Fruit fly (Drosophila melanogaster) whole organism, embryonic: ENCODE data around the gene Rbfox1.

ENCODE experiments used
- Aef1 ChIP-seq: fragments of 200-800 bp; sonication (Bioruptor generic); IDR thresholded peaks from 3 replicates; pipeline ENCODE4 v1.3.6; 2022; ENCODE audit warnings: missing biosample characterization, missing genetic modification characterization
- Awh ChIP-seq: fragments of 200-800 bp; sonication (Bioruptor generic); IDR thresholded peaks from 2 replicates; pipeline ENCODE4, ENCODE4 v1.3.6; 2022; ENCODE audit warnings: missing biosample characterization, missing genetic modification characterization
- CG10267 ChIP-seq: fragments of 200-800 bp; sonication (Bioruptor generic); optimal IDR thresholded peaks from 2 replicates; lab custom pipeline; 2018; ENCODE audit warnings: missing biosample characterization, mild to moderate bottlenecking, missing genetic modification characterization, moderate library complexity
- CG10543 ChIP-seq: fragments of 200-800 bp; sonication (Bioruptor generic); optimal IDR thresholded peaks from 3 replicates; lab custom pipeline; 2017; ENCODE audit warnings: missing biosample characterization, mild to moderate bottlenecking, missing genetic modification characterization, moderate library complexity
- CG11398 ChIP-seq: fragments of 200-800 bp; sonication (Bioruptor generic); optimal IDR thresholded peaks from 2 replicates; lab custom pipeline; 2016; ENCODE audit warnings: missing biosample characterization, missing genetic modification characterization
- CG11695 ChIP-seq: fragments of 200-800 bp; sonication (Bioruptor generic); IDR thresholded peaks from 3 replicates; pipeline ENCODE4 v1.3.6; 2022; ENCODE audit warnings: missing biosample characterization, missing genetic modification characterization
- CG11723 ChIP-seq: fragments of 200-800 bp; sonication (Bioruptor generic); optimal IDR thresholded peaks from 2 replicates; lab custom pipeline; 2017; ENCODE audit warnings: missing biosample characterization, mild to moderate bottlenecking, missing genetic modification characterization
- CG14710 ChIP-seq: fragments of 200-800 bp; sonication (Bioruptor generic); optimal IDR thresholded peaks from 3 replicates; lab custom pipeline; 2019; ENCODE audit warnings: missing biosample characterization, mild to moderate bottlenecking, missing genetic modification characterization, moderate library complexity
- CG14860 ChIP-seq: fragments of 200-800 bp; sonication (Bioruptor generic); IDR thresholded peaks from 3 replicates; pipeline ENCODE4 v1.3.6; 2022; ENCODE audit warnings: missing biosample characterization, missing genetic modification characterization; ENCODE audit not compliant: partially characterized antibody
- CG14965 ChIP-seq: fragments of 200-800 bp; sonication (Bioruptor generic); optimal IDR thresholded peaks from 2 replicates; lab custom pipeline; 2016; ENCODE audit warnings: missing biosample characterization, missing genetic modification characterization, borderline replicate concordance
- CG1602 ChIP-seq: fragments of 200-800 bp; sonication (Bioruptor generic); optimal IDR thresholded peaks from 3 replicates; lab custom pipeline; 2016; ENCODE audit warnings: missing biosample characterization, missing genetic modification characterization
- CG1603 ChIP-seq: fragments of 200-800 bp; sonication (Bioruptor generic); optimal IDR thresholded peaks from 2 replicates; lab custom pipeline; 2019; ENCODE audit warnings: missing biosample characterization, mild to moderate bottlenecking, missing genetic modification characterization, moderate library complexity
- CG16779 ChIP-seq: fragments of 200-800 bp; sonication (Bioruptor generic); IDR thresholded peaks from 2 replicates; pipeline ENCODE4 v1.3.6; 2022; ENCODE audit warnings: missing biosample characterization, missing genetic modification characterization
- CG17612 ChIP-seq: fragments of 200-800 bp; sonication (Bioruptor generic); IDR thresholded peaks from 2 replicates; pipeline ENCODE4 v1.3.6; 2022; ENCODE audit warnings: missing biosample characterization, missing genetic modification characterization
- CG2116 ChIP-seq: fragments of 200-800 bp; sonication (Bioruptor generic); optimal IDR thresholded peaks from 3 replicates; lab custom pipeline; 2018; ENCODE audit warnings: missing biosample characterization, mild to moderate bottlenecking, missing genetic modification characterization
- CG2889 ChIP-seq: fragments of 200-800 bp; sonication (Bioruptor generic); IDR thresholded peaks from 3 replicates; pipeline ENCODE4 v1.3.6; 2022; ENCODE audit warnings: missing biosample characterization, missing genetic modification characterization
- CG31441 ChIP-seq: fragments of 200-800 bp; sonication (Bioruptor generic); IDR thresholded peaks from 2 replicates; pipeline ENCODE4 v1.3.6; 2022; ENCODE audit warnings: missing biosample characterization, missing genetic modification characterization
- CG3995 ChIP-seq: fragments of 200-800 bp; sonication (Bioruptor generic); optimal IDR thresholded peaks from 3 replicates; lab custom pipeline; 2016; ENCODE audit warnings: missing biosample characterization, missing genetic modification characterization
- CG4424 ChIP-seq: fragments of 200-800 bp; sonication (Bioruptor generic); optimal IDR thresholded peaks from 3 replicates; lab custom pipeline; 2016; ENCODE audit warnings: missing biosample characterization, missing genetic modification characterization
- CG4617 ChIP-seq: fragments of 200-800 bp; sonication (Bioruptor generic); optimal IDR thresholded peaks from 3 replicates; lab custom pipeline; 2016; ENCODE audit warnings: missing biosample characterization, missing genetic modification characterization, borderline replicate concordance
- CG6272 ChIP-seq: fragments of 200-800 bp; sonication (Bioruptor generic); IDR thresholded peaks from 2 replicates; pipeline ENCODE4 v1.3.6; 2022; ENCODE audit warnings: missing biosample characterization, missing genetic modification characterization
- CG7928 ChIP-seq: fragments of 200-800 bp; sonication (Bioruptor generic); optimal IDR thresholded peaks from 2 replicates; lab custom pipeline; 2017; ENCODE audit warnings: missing biosample characterization, mild to moderate bottlenecking, missing genetic modification characterization
- CG8388 ChIP-seq: fragments of 200-800 bp; sonication (Bioruptor generic); optimal IDR thresholded peaks from 2 replicates; lab custom pipeline; 2019; ENCODE audit warnings: missing biosample characterization, mild to moderate bottlenecking, missing genetic modification characterization, moderate library complexity
- E2f2 ChIP-seq: fragments of 200-800 bp; sonication (Bioruptor generic); IDR thresholded peaks from 2 replicates; pipeline ENCODE4 v1.3.6; 2022; ENCODE audit warnings: missing biosample characterization, missing genetic modification characterization
- Ets65A ChIP-seq: fragments of 200-800 bp; sonication (Bioruptor generic); peaks from one replicate; lab custom pipeline; 2016; ENCODE audit warnings: missing biosample characterization, missing genetic modification characterization
- Fer3 ChIP-seq: fragments of 200-800 bp; sonication (Bioruptor generic); optimal IDR thresholded peaks from 2 replicates; lab custom pipeline; 2018; ENCODE audit warnings: missing biosample characterization, mild to moderate bottlenecking, missing genetic modification characterization, moderate library complexity
- Lhr ChIP-seq: fragments of 200-800 bp; sonication (Bioruptor generic); optimal IDR thresholded peaks from 3 replicates; lab custom pipeline; 2017; ENCODE audit warnings: mild to moderate bottlenecking, missing biosample characterization, missing genetic modification reagents, missing genetic modification characterization
- Lim3 ChIP-seq: fragments of 200-800 bp; sonication (Bioruptor generic); IDR thresholded peaks from 2 replicates; pipeline ENCODE4 v1.3.6; 2022; ENCODE audit warnings: missing biosample characterization, missing genetic modification characterization
- Max ChIP-seq: fragments of 200-800 bp; sonication (Bioruptor generic); optimal IDR thresholded peaks from 2 replicates; lab custom pipeline; 2016; ENCODE audit warnings: missing biosample characterization, mild to moderate bottlenecking, missing genetic modification characterization
- Med ChIP-seq: fragments of 200-800 bp; sonication (Bioruptor generic); peaks from one replicate; lab custom pipeline; 2016; ENCODE audit warnings: missing biosample characterization, missing genetic modification characterization, mild to moderate bottlenecking, inconsistent platforms, moderate library complexity
- NFAT ChIP-seq: fragments of 200-800 bp; sonication (Bioruptor generic); IDR thresholded peaks from 2 replicates; pipeline ENCODE4 v1.3.6; 2022; ENCODE audit warnings: missing biosample characterization, missing genetic modification characterization
- Poxn ChIP-seq: fragments of 200-800 bp; sonication (Bioruptor generic); IDR thresholded peaks from 2 replicates; pipeline ENCODE4 v1.3.6; 2022; ENCODE audit warnings: missing biosample characterization, missing genetic modification characterization
- Ravus ChIP-seq: fragments of 200-800 bp; sonication (Bioruptor generic); IDR thresholded peaks from 2 replicates; pipeline ENCODE4 v1.3.6; 2022; ENCODE audit warnings: missing biosample characterization, missing genetic modification characterization
- Scr ChIP-seq: fragments of 200-800 bp; sonication (Bioruptor generic); IDR thresholded peaks from 2 replicates; pipeline ENCODE4 v1.3.6; 2022; ENCODE audit warnings: missing biosample characterization, missing genetic modification characterization; ENCODE audit not compliant: partially characterized antibody
- ap ChIP-seq: fragments of 200-800 bp; sonication (Bioruptor generic); IDR thresholded peaks from 2 replicates; pipeline ENCODE4 v1.3.6; 2022; ENCODE audit warnings: missing biosample characterization, missing genetic modification characterization
- btn ChIP-seq: fragments of 200-800 bp; sonication (Bioruptor generic); optimal IDR thresholded peaks from 2 replicates; lab custom pipeline; 2016; ENCODE audit warnings: missing biosample characterization, missing genetic modification characterization
- fd3F ChIP-seq: fragments of 200-800 bp; sonication (Bioruptor generic); optimal IDR thresholded peaks from 2 replicates; lab custom pipeline; 2018; ENCODE audit warnings: missing biosample characterization, mild to moderate bottlenecking, missing genetic modification characterization, moderate library complexity
- gfzf ChIP-seq: fragments of 200-800 bp; sonication (Bioruptor generic); optimal IDR thresholded peaks from 2 replicates; lab custom pipeline; 2016; ENCODE audit warnings: missing biosample characterization, mild to moderate bottlenecking, missing genetic modification characterization, moderate library complexity
- gsb ChIP-seq: fragments of 200-800 bp; sonication (Bioruptor generic); IDR thresholded peaks from 2 replicates; pipeline ENCODE4 v1.3.6; 2022; ENCODE audit warnings: missing biosample characterization, missing genetic modification characterization
- her ChIP-seq: fragments of 200-800 bp; sonication (Bioruptor generic); optimal IDR thresholded peaks from 2 replicates; lab custom pipeline; 2016; ENCODE audit warnings: missing biosample characterization, missing genetic modification characterization
- kah ChIP-seq: fragments of 200-800 bp; sonication (Bioruptor generic); optimal IDR thresholded peaks from 2 replicates; lab custom pipeline; 2018; ENCODE audit warnings: missing biosample characterization, mild to moderate bottlenecking, missing genetic modification characterization
- org-1 ChIP-seq: fragments of 200-800 bp; sonication (Bioruptor generic); optimal IDR thresholded peaks from 2 replicates; lab custom pipeline; 2017; ENCODE audit warnings: missing biosample characterization, missing genetic modification characterization
- pita ChIP-seq: fragments of 200-800 bp; sonication (Bioruptor generic); optimal IDR thresholded peaks from 2 replicates; lab custom pipeline; 2017; ENCODE audit warnings: missing biosample characterization, mild to moderate bottlenecking, missing genetic modification characterization
- prd ChIP-seq, 3 experiments: fragments of >200 bp in 2 of 3; fragments of 200-800 bp in 1 of 3; sonication (Bioruptor generic) in 1 of 3; optimal IDR thresholded peaks in 2 of 3; IDR thresholded peaks in 1 of 3; 2 replicates in 2 of 3; 3 replicates in 1 of 3; pipeline versions ENCODE4 v1.3.6 to Lab custom; 2017 to 2022; ENCODE audit warnings: missing biosample characterization in 1 of 3, missing genetic modification characterization in 1 of 3
- row ChIP-seq: fragments of 200-800 bp; sonication (Bioruptor generic); IDR thresholded peaks from 3 replicates; pipeline ENCODE4 v1.3.6; 2022; ENCODE audit warnings: missing biosample characterization, missing genetic modification characterization
- sd ChIP-seq: fragments of 200-800 bp; sonication (Bioruptor generic); optimal IDR thresholded peaks from 3 replicates; lab custom pipeline; 2018; ENCODE audit warnings: missing biosample characterization, mild to moderate bottlenecking, missing genetic modification characterization, moderate library complexity
- sens ChIP-seq: fragments of 200-800 bp; sonication (Bioruptor generic); peaks from one replicate; lab custom pipeline; 2016; ENCODE audit warnings: missing biosample characterization, missing genetic modification characterization
- tll ChIP-seq, 2 experiments: fragments of 200-800 bp in 1 of 2; fragments of >200 bp in 1 of 2; sonication (Bioruptor generic) in 1 of 2; optimal IDR thresholded peaks; 2 replicates each; lab custom pipeline; 2017 to 2019; ENCODE audit warnings: missing biosample characterization in 2 of 2, missing genetic modification characterization in 2 of 2, mild to moderate bottlenecking in 1 of 2, moderate library complexity in 1 of 2
- unc-4 ChIP-seq: fragments of 200-800 bp; sonication (Bioruptor generic); IDR thresholded peaks from 2 replicates; pipeline ENCODE4 v1.3.6; 2022; ENCODE audit warnings: missing biosample characterization, missing genetic modification characterization; ENCODE audit not compliant: partially characterized antibody

The Rbfox1 gene

dm6 chr3L:10630885-10631359, 149.7 kb downstream of the Rbfox1 start, which contains the start of the genes CG42535, CG34001 and hay (continued):
- TF ChIP-seq prd (optimal IDR thresholded peaks at IDR 0.05; lab: Kevin White, UChicago) (no peak), prd (GFP tag; IDR thresholded peaks at IDR 0.05; lab: Robert Waterston, UW) (no peak), Ets65A (GFP tag; lab: Kevin White, UChicago) (peak; percentile 62), CG4617 (peak; percentile 58), tll (GFP tag; optimal IDR thresholded peaks at IDR 0.05; lab: Kevin White, UChicago) (peak in 1 of 2 experiments; percentile 6), Med (GFP tag; lab: Kevin White, UChicago) (peak; percentile 86), CG2116 (GFP tag; lab: Kevin White, UChicago) (peak; percentile 84), E2f2 (GFP tag; lab: Robert Waterston, UW) (peak; percentile 86), CG10267 (tag; lab: Kevin White, UChicago) (peak; percentile 95), CG8388 (GFP tag; lab: Kevin White, UChicago) (no peak), Lim3 (GFP tag; lab: Robert Waterston, UW) (no peak), Ravus (GFP tag; lab: Robert Waterston, UW) (no peak), row (GFP tag; lab: Robert Waterston, UW) (no peak), CG14710 (tag; lab: Kevin White, UChicago) (peak; percentile 63)

DNA sequence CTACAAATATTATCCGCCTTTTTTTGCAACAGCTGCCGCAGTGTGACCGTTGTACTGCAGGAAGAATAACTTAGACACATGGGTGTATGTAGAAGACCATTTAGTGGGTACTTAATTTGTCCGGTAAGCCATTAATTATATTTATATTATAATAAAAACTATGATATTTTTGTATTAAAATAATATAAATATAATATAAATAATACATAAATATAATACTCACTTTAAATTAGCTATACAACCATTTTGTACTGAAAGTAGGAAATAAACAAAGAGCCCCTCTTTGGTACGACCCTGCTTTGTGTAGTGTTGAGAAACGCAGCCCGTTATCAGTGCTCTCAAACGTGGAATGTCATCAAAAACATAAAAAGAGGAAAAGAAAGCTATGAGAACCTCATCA, 156.6 kb downstream of the Rbfox1 start, which contains the start of gene Cnep1r2:
Gene Cnep1r2, plus strand, starts transcription at position 328 of the 400 bp plus-strand sequence.
- TF ChIP-seq CG4424: peak; percentile 92
- peak; percentile 88 for TF ChIP-seq Ravus (GFP tag; lab: Robert Waterston, UW)
- peak; percentile 87 for TF ChIP-seq CG11723 (GFP tag; lab: Kevin White, UChicago)
- no peak for TF ChIP-seq unc-4 (GFP tag; lab: Robert Waterston, UW)
- peak; percentile 69 for TF ChIP-seq Lhr (GFP tag; lab: Kevin White, UChicago)
- no peak for TF ChIP-seq CG11398 (GFP tag; lab: Kevin White, UChicago)
- peak; percentile 95 for TF ChIP-seq NFAT
- TF ChIP-seq gsb (GFP tag; lab: Robert Waterston, UW): peak; percentile 87
- peak; percentile 93 for TF ChIP-seq sd (tag; lab: Kevin White, UChicago)
- TF ChIP-seq CG14860: no peak
- peak; percentile 20 for TF ChIP-seq CG3995 (GFP tag; lab: Kevin White, UChicago)
- peak; percentile 97 for TF ChIP-seq CG11695 (GFP tag; lab: Robert Waterston, UW)
- peak; percentile 49; the same call in 1 of the 2 replicates for TF ChIP-seq CG16779 (GFP tag; lab: Robert Waterston, UW)
- TF ChIP-seq sens (GFP tag; lab: Kevin White, UChicago): peak; percentile 90
- TF ChIP-seq her: peak; percentile 3
- peak; percentile 97 for TF ChIP-seq CG10543 (GFP tag; lab: Kevin White, UChicago)
- TF ChIP-seq fd3F (GFP tag; lab: Kevin White, UChicago): peak; percentile 96
- peak; percentile 87 for TF ChIP-seq ap
- peak; percentile 84 for TF ChIP-seq kah
- TF ChIP-seq gfzf (GFP tag; lab: Kevin White, UChicago): peak; percentile 47
- peak; percentile 94 for TF ChIP-seq CG6272
- TF ChIP-seq Max (GFP tag; lab: Kevin White, UChicago): peak; percentile 87
- no peak for TF ChIP-seq CG14965 (GFP tag; lab: Kevin White, UChicago)
- TF ChIP-seq Awh: peak; percentile 93
- peak; percentile 98 for TF ChIP-seq CG31441 (GFP tag; lab: Robert Waterston, UW)
- no peak for TF ChIP-seq btn (GFP tag; lab: Kevin White, UChicago)
- TF ChIP-seq CG2889 (GFP tag; lab: Robert Waterston, UW): peak; percentile 88
- TF ChIP-seq Fer3: peak; percentile 96
- TF ChIP-seq CG1602 (GFP tag; lab: Kevin White, UChicago): peak; percentile 96
- peak; percentile 79 for TF ChIP-seq org-1 (GFP tag; lab: Kevin White, UChicago)
- TF ChIP-seq CG7928 (GFP tag; lab: Kevin White, UChicago): peak; percentile 58
- no peak for TF ChIP-seq pita (GFP tag; lab: Kevin White, UChicago)
- no peak for TF ChIP-seq Scr
- TF ChIP-seq Aef1: peak; percentile 93
- peak; percentile 82 for TF ChIP-seq CG17612 (GFP tag; lab: Robert Waterston, UW)
- no peak for TF ChIP-seq CG1603
- TF ChIP-seq Poxn (GFP tag; lab: Robert Waterston, UW): peak; percentile 79
